Worm (Caenorhabditis elegans) whole organism, late embryonic: Measurements from ENCODE around the gene irld-7.

Source experiments
- C38D4.7 ChIP-seq: fragments of 200-800 bp; sonication (Bioruptor generic); optimal IDR thresholded peaks from 2 replicates; lab custom pipeline; 2018; ENCODE audit warnings: mild to moderate bottlenecking, missing genetic modification characterization, moderate library complexity, missing compliant biosample characterization
- F13H6.1 ChIP-seq: sonication (generic microtip); optimal IDR thresholded peaks from 2 replicates; lab custom pipeline; 2016; ENCODE audit warnings: missing genetic modification characterization, missing compliant biosample characterization
- K02D7.2 ChIP-seq: sonication (generic microtip); optimal IDR thresholded peaks from 2 replicates; lab custom pipeline; 2017; ENCODE audit warnings: mild to moderate bottlenecking, missing genetic modification characterization, missing compliant biosample characterization
- K09A11.1 ChIP-seq: sonication (generic microtip); optimal IDR thresholded peaks from 2 replicates; lab custom pipeline; 2017; ENCODE audit warnings: antibody characterized with exemption, mild to moderate bottlenecking, missing genetic modification characterization, missing compliant biosample characterization; ENCODE audit not compliant: insufficient read depth
- T23F11.4 ChIP-seq: fragments of 200-800 bp; sonication (Bioruptor generic); optimal IDR thresholded peaks from 2 replicates; lab custom pipeline; 2018; ENCODE audit warnings: mild to moderate bottlenecking, missing genetic modification characterization, missing compliant biosample characterization
- ceh-14 ChIP-seq: sonication (generic microtip); optimal IDR thresholded peaks from 2 replicates; lab custom pipeline; 2016; ENCODE audit warnings: missing genotype, missing genetic modification characterization, missing compliant biosample characterization
- ceh-19 ChIP-seq: fragments of 200-800 bp; sonication (Bioruptor generic); optimal IDR thresholded peaks from 2 replicates; lab custom pipeline; 2018; ENCODE audit warnings: mild to moderate bottlenecking, missing genetic modification characterization, missing compliant biosample characterization
- ceh-24 ChIP-seq: sonication (generic microtip); optimal IDR thresholded peaks from 2 replicates; lab custom pipeline; 2016; ENCODE audit warnings: mild to moderate bottlenecking, missing genetic modification characterization, missing compliant biosample characterization
- ceh-30 ChIP-seq: fragments of 150-350 bp; optimal IDR thresholded peaks from 2 replicates; lab custom pipeline; 2014; ENCODE audit warnings: missing biosample characterization, missing genetic modification characterization
- ceh-48 ChIP-seq: sonication (generic microtip); optimal IDR thresholded peaks from 2 replicates; lab custom pipeline; 2016; ENCODE audit warnings: missing genetic modification characterization, inconsistent platforms, missing compliant biosample characterization
- ceh-9 ChIP-seq: sonication (generic microtip); optimal IDR thresholded peaks from 2 replicates; lab custom pipeline; 2016; ENCODE audit warnings: mild to moderate bottlenecking, missing genetic modification characterization, inconsistent platforms, missing compliant biosample characterization
- che-1 ChIP-seq: sonication (generic microtip); optimal IDR thresholded peaks from 2 replicates; lab custom pipeline; 2016; ENCODE audit warnings: mild to moderate bottlenecking, missing genetic modification characterization, missing compliant biosample characterization
- dmd-4 ChIP-seq: sonication (generic microtip); optimal IDR thresholded peaks from 2 replicates; lab custom pipeline; 2016; ENCODE audit warnings: borderline replicate concordance, missing genetic modification characterization, missing compliant biosample characterization
- elt-2 ChIP-seq: sonication (generic microtip); optimal IDR thresholded peaks from 2 replicates; lab custom pipeline; 2016; ENCODE audit warnings: missing genetic modification reagents, missing genetic modification characterization, missing compliant biosample characterization
- elt-4 ChIP-seq: sonication (generic microtip); optimal IDR thresholded peaks from 2 replicates; lab custom pipeline; 2016; ENCODE audit warnings: missing genetic modification characterization, missing compliant biosample characterization
- ets-4 ChIP-seq: sonication (generic microtip); optimal IDR thresholded peaks from 2 replicates; lab custom pipeline; 2016; ENCODE audit warnings: missing genetic modification characterization, missing compliant biosample characterization
- eyg-1 ChIP-seq: sonication (generic microtip); optimal IDR thresholded peaks from 2 replicates; lab custom pipeline; 2016; ENCODE audit warnings: missing genotype, missing genetic modification characterization, missing compliant biosample characterization
- fax-1 ChIP-seq: sonication (generic microtip); optimal IDR thresholded peaks from 2 replicates; lab custom pipeline; 2016; ENCODE audit warnings: missing genotype, missing genetic modification characterization, missing compliant biosample characterization
- hlh-13 ChIP-seq: fragments of 200-800 bp; sonication (Bioruptor generic); optimal IDR thresholded peaks from 2 replicates; lab custom pipeline; 2018; ENCODE audit warnings: mild to moderate bottlenecking, missing genetic modification characterization, missing compliant biosample characterization
- hlh-15 ChIP-seq: sonication (generic microtip); optimal IDR thresholded peaks from 2 replicates; lab custom pipeline; 2016; ENCODE audit warnings: missing genetic modification characterization, missing compliant biosample characterization
- hlh-30 ChIP-seq: sonication (generic microtip); optimal IDR thresholded peaks from 2 replicates; lab custom pipeline; 2017; ENCODE audit warnings: antibody characterized with exemption, missing genetic modification characterization, missing compliant biosample characterization; ENCODE audit not compliant: insufficient read depth
- hlh-8 ChIP-seq: sonication (generic microtip); optimal IDR thresholded peaks from 2 replicates; lab custom pipeline; 2016; ENCODE audit warnings: missing genotype, missing genetic modification characterization, missing compliant biosample characterization
- lim-6 ChIP-seq: sonication (generic microtip); optimal IDR thresholded peaks from 2 replicates; lab custom pipeline; 2016; ENCODE audit warnings: missing genetic modification characterization, missing compliant biosample characterization
- lin-11 ChIP-seq: fragments of 200-800 bp; sonication (Bioruptor generic); optimal IDR thresholded peaks from 2 replicates; lab custom pipeline; 2018; ENCODE audit warnings: mild to moderate bottlenecking, missing genetic modification characterization, missing compliant biosample characterization
- mec-3 ChIP-seq: sonication (generic microtip); optimal IDR thresholded peaks from 2 replicates; lab custom pipeline; 2016; ENCODE audit warnings: borderline replicate concordance, missing genetic modification characterization, missing compliant biosample characterization
- nfya-1 ChIP-seq: sonication (generic microtip); optimal IDR thresholded peaks from 2 replicates; lab custom pipeline; 2017; ENCODE audit warnings: missing genetic modification characterization, mild to moderate bottlenecking, missing compliant biosample characterization, antibody characterized with exemption, moderate library complexity
- nhr-232 ChIP-seq: sonication (generic microtip); optimal IDR thresholded peaks from 2 replicates; lab custom pipeline; 2016; ENCODE audit warnings: missing genetic modification characterization, missing compliant biosample characterization
- pat-9 ChIP-seq: fragments of 200-800 bp; sonication (Bioruptor generic); optimal IDR thresholded peaks from 2 replicates; lab custom pipeline; 2018; ENCODE audit warnings: mild to moderate bottlenecking, missing genetic modification characterization, moderate library complexity, missing compliant biosample characterization
- pax-1 ChIP-seq: fragments of 150-350 bp; optimal IDR thresholded peaks from 2 replicates; lab custom pipeline; 2014; ENCODE audit warnings: missing biosample characterization, missing genetic modification characterization
- pha-2 ChIP-seq: sonication (generic microtip); optimal IDR thresholded peaks from 2 replicates; lab custom pipeline; 2017; ENCODE audit warnings: mild to moderate bottlenecking, missing genetic modification characterization, missing compliant biosample characterization
- pha-4 ChIP-seq: fragments of 150-350 bp; optimal IDR thresholded peaks from 2 replicates; lab custom pipeline; 2018; ENCODE audit warnings: missing biosample characterization, missing genetic modification reagents, missing genetic modification characterization
- pqm-1 ChIP-seq: sonication (generic microtip); optimal IDR thresholded peaks from 2 replicates; lab custom pipeline; 2016; ENCODE audit warnings: missing genetic modification characterization, missing compliant biosample characterization
- pros-1 ChIP-seq: fragments of 150-350 bp; optimal IDR thresholded peaks from 2 replicates; lab custom pipeline; 2014; ENCODE audit warnings: missing biosample characterization, missing genetic modification reagents, missing genetic modification characterization
- sox-2 ChIP-seq: fragments of 200-800 bp; sonication (Bioruptor generic); IDR thresholded peaks from 2 replicates; pipeline ENCODE4 v1.3.6; 2022; ENCODE audit warnings: missing genetic modification reagents, missing genetic modification characterization, missing compliant biosample characterization
- sox-4 ChIP-seq: sonication (generic microtip); optimal IDR thresholded peaks from 2 replicates; lab custom pipeline; 2017; ENCODE audit warnings: mild to moderate bottlenecking, missing genetic modification characterization, inconsistent platforms, missing compliant biosample characterization
- syd-9 ChIP-seq: sonication (generic microtip); optimal IDR thresholded peaks from 2 replicates; lab custom pipeline; 2016; ENCODE audit warnings: mild to moderate bottlenecking, missing genetic modification characterization, moderate library complexity, missing compliant biosample characterization
- tbx-2 ChIP-seq: sonication (generic microtip); optimal IDR thresholded peaks from 2 replicates; lab custom pipeline; 2016; ENCODE audit warnings: missing genetic modification characterization, missing compliant biosample characterization
- tbx-7 ChIP-seq: sonication (generic microtip); optimal IDR thresholded peaks from 2 replicates; lab custom pipeline; 2016; ENCODE audit warnings: missing genotype, missing genetic modification characterization, missing compliant biosample characterization
- ttx-3 ChIP-seq: sonication (generic microtip); optimal IDR thresholded peaks from 2 replicates; lab custom pipeline; 2016; ENCODE audit warnings: missing genetic modification reagents, missing genetic modification characterization, missing compliant biosample characterization
- unc-3 ChIP-seq, 2 experiments: fragments of 200-800 bp in 1 of 2; sonication (Bioruptor generic) in 1 of 2; sonication (generic microtip) in 1 of 2; conservative IDR thresholded peaks in 1 of 2; optimal IDR thresholded peaks in 1 of 2; 2 replicates each; pipeline versions ENCODE4 v1.3.6 to Lab custom; 2016 to 2022; ENCODE audit warnings: missing compliant biosample characterization in 2 of 2, missing genetic modification characterization in 2 of 2, missing genetic modification reagents in 1 of 2
- unc-42 ChIP-seq: sonication (generic microtip); optimal IDR thresholded peaks from 2 replicates; lab custom pipeline; 2016; ENCODE audit warnings: missing genotype, missing genetic modification characterization, missing compliant biosample characterization
- unc-55 ChIP-seq: sonication (generic microtip); optimal IDR thresholded peaks from 2 replicates; lab custom pipeline; 2017; ENCODE audit warnings: missing biosample characterization, missing genetic modification reagents, missing genetic modification characterization
- zip-5 ChIP-seq: sonication (generic microtip); optimal IDR thresholded peaks from 2 replicates; lab custom pipeline; 2016; ENCODE audit warnings: missing genetic modification characterization, missing compliant biosample characterization

Gene irld-7

DNA sequence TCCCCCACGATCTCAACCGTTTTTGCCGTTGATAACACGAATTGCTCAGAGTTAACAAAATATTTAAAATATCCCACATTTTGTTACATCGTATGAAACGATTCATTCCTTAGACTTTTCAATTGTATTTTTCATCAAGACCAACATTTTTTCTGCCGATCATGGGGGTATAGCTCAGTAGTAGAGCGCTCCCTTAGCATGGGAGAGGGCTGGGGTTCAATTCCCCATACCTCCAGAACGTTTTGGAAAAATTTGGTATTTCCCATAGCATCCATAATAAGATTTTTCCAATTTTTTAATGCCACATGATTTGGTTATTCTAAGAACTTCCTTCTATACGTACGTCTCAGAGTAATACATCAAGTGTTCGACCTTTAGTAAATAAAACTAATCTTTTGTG is 28.1 kb upstream of the irld-7 start:
- TF ChIP-seq unc-3 (GFP tag; conservative IDR thresholded peaks at IDR 0.05; lab: Robert Waterston, UW) = no peak
- no peak for TF ChIP-seq unc-3 (tag; optimal IDR thresholded peaks at IDR 0.05; lab: Kevin White, UChicago)
- no peak for TF ChIP-seq tbx-2
- TF ChIP-seq ets-4 (tag; lab: Kevin White, UChicago) = no peak
- TF ChIP-seq F13H6.1 = no peak
- no peak for TF ChIP-seq sox-2 (GFP tag; lab: Robert Waterston, UW)
- TF ChIP-seq ceh-14 = no peak
- TF ChIP-seq fax-1 (tag; lab: Kevin White, UChicago) = no peak
- no peak for TF ChIP-seq hlh-8
- no peak for TF ChIP-seq mec-3 (tag; lab: Kevin White, UChicago)
- TF ChIP-seq C38D4.7 (GFP tag; lab: Kevin White, UChicago) = no peak
- TF ChIP-seq pha-2 (tag; lab: Kevin White, UChicago) = no peak
- TF ChIP-seq ceh-30 = no peak
- no peak for TF ChIP-seq eyg-1 (tag; lab: Kevin White, UChicago)
- TF ChIP-seq pat-9 (tag; lab: Kevin White, UChicago) = no peak
- no peak for TF ChIP-seq unc-55 (GFP tag; lab: Kevin White, UChicago)
- TF ChIP-seq K02D7.2 (tag; lab: Kevin White, UChicago) = no peak
- no peak for TF ChIP-seq dmd-4 (tag; lab: Kevin White, UChicago)
- TF ChIP-seq ttx-3 (tag; lab: Kevin White, UChicago) = no peak
- TF ChIP-seq, all 69 proteins: peak for 0

DNA sequence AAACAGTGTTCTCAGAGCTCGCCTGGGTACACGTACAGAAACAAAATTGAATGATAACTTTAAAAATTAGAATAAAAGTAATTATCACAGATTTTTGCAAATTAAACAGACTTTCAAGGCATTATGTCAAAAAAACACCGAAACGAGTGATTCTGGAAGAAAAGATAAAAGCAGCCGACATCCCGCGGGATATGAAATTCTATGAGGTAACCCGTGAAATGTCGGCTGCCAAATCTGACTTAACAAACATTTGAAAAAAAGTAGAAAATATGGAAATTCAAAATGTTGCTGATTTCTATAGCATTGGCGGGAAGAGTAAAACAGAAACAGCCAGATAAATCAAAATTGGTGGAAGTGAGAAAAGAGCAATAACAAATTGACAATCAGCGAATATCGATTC is 24.6 kb upstream of the irld-7 start:
- TF ChIP-seq ceh-30 (no peak), elt-2 (no peak), pha-4 (no peak), pha-2 (tag; lab: Kevin White, UChicago) (no peak), pros-1 (tag; lab: Kevin White, UChicago) (no peak), hlh-13 (no peak), pqm-1 (tag; lab: Kevin White, UChicago) (no peak), elt-4 (no peak), tbx-7 (tag; lab: Kevin White, UChicago) (no peak)

DNA sequence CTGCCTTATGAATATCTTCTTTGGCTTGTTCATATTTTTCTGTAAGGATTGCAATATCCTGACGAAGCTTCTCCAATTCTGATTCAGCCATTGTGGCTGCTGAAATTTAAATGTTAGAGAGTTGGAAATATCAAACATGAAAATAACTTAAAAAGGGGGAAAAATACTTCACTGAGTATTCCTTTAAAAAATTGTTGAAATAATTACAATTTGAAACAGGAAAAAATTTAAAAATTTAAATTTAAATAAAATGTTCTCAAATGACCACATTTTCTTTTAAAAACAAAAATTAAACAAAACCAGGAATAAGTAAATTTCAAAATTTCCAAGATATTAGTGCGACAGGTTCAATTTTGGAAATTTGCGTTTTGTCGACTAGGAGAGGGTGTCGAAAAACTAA is 17.9 kb upstream of the irld-7 start, which contains the start of gene bicd-1:
bicd-1 (minus strand) TSS at position 101 of the 400 bp plus-strand sequence.
- TF ChIP-seq elt-4 (no peak), pax-1 (no peak), zip-5 (tag; lab: Kevin White, UChicago) (no peak), lin-11 (tag; lab: Kevin White, UChicago) (no peak), lim-6 (no peak), unc-55 (GFP tag; lab: Kevin White, UChicago) (no peak), C38D4.7 (GFP tag; lab: Kevin White, UChicago) (no peak), pha-4 (no peak), unc-42 (tag; lab: Kevin White, UChicago) (no peak), pha-2 (tag; lab: Kevin White, UChicago) (no peak), K09A11.1 (tag; lab: Kevin White, UChicago) (no peak), nfya-1 (no peak), ceh-19 (GFP tag; lab: Kevin White, UChicago) (no peak), hlh-15 (tag; lab: Kevin White, UChicago) (no peak), elt-2 (no peak), nhr-232 (tag; lab: Kevin White, UChicago) (no peak)
- TF ChIP-seq, all 69 proteins: peak for 0

DNA sequence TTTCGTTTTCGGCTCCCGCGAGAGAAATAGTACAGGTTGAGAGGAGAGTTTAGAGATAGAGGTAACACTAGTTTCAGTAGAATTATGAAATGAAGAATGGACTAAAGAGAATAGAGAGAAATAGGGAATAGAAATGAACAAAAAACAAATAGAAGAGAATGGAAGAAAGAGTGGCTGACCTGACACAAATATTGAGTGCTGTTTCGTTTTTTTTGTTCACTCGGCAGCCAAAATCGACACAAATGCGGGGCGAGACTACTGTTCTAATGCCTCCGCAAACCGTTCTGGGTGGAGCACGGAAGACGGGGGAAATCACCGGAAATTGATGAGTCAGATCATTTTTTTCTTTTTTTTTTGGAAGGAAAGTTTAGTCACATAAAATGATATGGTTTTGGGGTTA is 17.5 kb upstream of the irld-7 start:
- TF ChIP-seq sox-4 (tag; lab: Kevin White, UChicago) = no peak
- TF ChIP-seq unc-55 (GFP tag; lab: Kevin White, UChicago) = no peak
- no peak for TF ChIP-seq syd-9 (tag; lab: Kevin White, UChicago)
- TF ChIP-seq unc-42 (tag; lab: Kevin White, UChicago) = no peak
- TF ChIP-seq che-1 (tag; lab: Kevin White, UChicago) = no peak
- TF ChIP-seq ceh-48 (tag; lab: Kevin White, UChicago) = no peak
- TF ChIP-seq ceh-24 (tag; lab: Kevin White, UChicago) = no peak
- TF ChIP-seq pha-2 (tag; lab: Kevin White, UChicago) = no peak
- TF ChIP-seq elt-2 = no peak
- TF ChIP-seq pat-9 (tag; lab: Kevin White, UChicago) = no peak
- TF ChIP-seq tbx-2 = no peak
- no peak for TF ChIP-seq ceh-9 (tag; lab: Kevin White, UChicago)
- TF ChIP-seq hlh-30 (tag; lab: Kevin White, UChicago) = no peak
- TF ChIP-seq hlh-8 = no peak
- no peak for TF ChIP-seq T23F11.4 (GFP tag; lab: Kevin White, UChicago)
